Worm (Caenorhabditis elegans): ENCODE data around the gene rbr-2.

DNA sequence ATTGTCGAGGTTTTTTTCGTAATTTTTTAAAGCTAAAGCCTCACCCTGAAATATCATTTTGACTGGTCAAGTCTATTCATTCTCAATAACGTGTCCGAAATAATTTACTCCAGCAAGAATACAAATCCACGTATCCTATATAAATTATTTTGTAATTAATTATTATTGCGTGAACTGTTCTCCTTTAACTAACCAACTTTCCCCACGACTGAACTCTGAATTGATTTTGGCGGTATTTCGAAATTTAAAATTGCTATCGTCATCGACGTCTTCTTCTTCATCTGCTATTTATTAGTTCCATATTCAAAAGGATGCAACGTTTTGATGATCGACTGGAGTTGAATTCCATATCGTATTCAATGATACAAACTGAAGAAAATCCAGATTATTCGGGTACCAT, 46.5 kb downstream of the rbr-2 start, which contains the start of the genes aqp-3 and Y69E1A.8:
- TF ChIP-seq sem-2 (GFP tag; optimal IDR thresholded peaks at IDR 0.05), result no peak
- TF ChIP-seq flh-1 (GFP tag; optimal IDR thresholded peaks at IDR 0.05), result no peak
- TF ChIP-seq nhr-12 (tag; optimal IDR thresholded peaks at IDR 0.05), result no peak
- no peak for TF ChIP-seq lsy-2 (tag; optimal IDR thresholded peaks at IDR 0.05)
- TF ChIP-seq unc-120 (tag; optimal IDR thresholded peaks at IDR 0.05; ENCODE audit: poor library complexity, severe bottlenecking), result no peak
- TF ChIP-seq bed-3 (GFP tag; optimal IDR thresholded peaks at IDR 0.05), result no peak

All from whole organism, mixed stage, embryonic.